Worm (Caenorhabditis elegans): ENCODE measurements around the gene C16C8.8.

The C16C8.8 gene

ce11 chrII:3461586-3461985 is at the start of gene C16C8.8:
Gene C16C8.8, minus strand, starts transcription at chrII:3461686.
- TF ChIP-seq nhr-2 (tag; optimal IDR thresholded peaks at IDR 0.05) (no peak), ceh-39 (tag; optimal IDR thresholded peaks at IDR 0.05) (no peak), flh-1 (GFP tag; optimal IDR thresholded peaks at IDR 0.05) (no peak), nhr-12 (tag; optimal IDR thresholded peaks at IDR 0.05) (no peak), sem-2 (GFP tag; optimal IDR thresholded peaks at IDR 0.05) (no peak), lsy-2 (tag; optimal IDR thresholded peaks at IDR 0.05) (no peak), nhr-28 (tag; optimal IDR thresholded peaks at IDR 0.05) (no peak), pha-4 (tag; optimal IDR thresholded peaks at IDR 0.05) (no peak), tbx-8 (GFP tag; optimal IDR thresholded peaks at IDR 0.05) (no peak), ces-1 (GFP tag; optimal IDR thresholded peaks at IDR 0.05) (no peak), sptf-1 (tag; optimal IDR thresholded peaks at IDR 0.05) (no peak), elt-1 (tag; optimal IDR thresholded peaks at IDR 0.05; ENCODE audit: borderline replicate concordance, insufficient read depth) (no peak), ztf-11 (tag; optimal IDR thresholded peaks at IDR 0.05) (no peak), M03D4.4 (tag; optimal IDR thresholded peaks at IDR 0.05) (no peak), mep-1 (tag; optimal IDR thresholded peaks at IDR 0.05) (no peak), cnd-1 (tag; optimal IDR thresholded peaks at IDR 0.05) (no peak), mls-2 (tag; optimal IDR thresholded peaks at IDR 0.05) (no peak), unc-39 (tag; optimal IDR thresholded peaks at IDR 0.05) (no peak), unc-120 (tag; optimal IDR thresholded peaks at IDR 0.05; ENCODE audit: poor library complexity, severe bottlenecking) (no peak), ceh-83 (GFP tag; optimal IDR thresholded peaks at IDR 0.05) (no peak)

- TF ChIP-seq nhr-28 (tag; optimal IDR thresholded peaks at IDR 0.05), result no peak
- no peak for TF ChIP-seq ceh-43 (GFP tag; optimal IDR thresholded peaks at IDR 0.05)
- no peak for TF ChIP-seq drap-1 (GFP tag; optimal IDR thresholded peaks at IDR 0.05)
- no peak for TF ChIP-seq pha-4 (tag; optimal IDR thresholded peaks at IDR 0.05)
- no peak for TF ChIP-seq mep-1 (tag; optimal IDR thresholded peaks at IDR 0.05)
- no peak for TF ChIP-seq lsy-2 (tag; optimal IDR thresholded peaks at IDR 0.05)
- no peak for TF ChIP-seq unc-39 (tag; optimal IDR thresholded peaks at IDR 0.05)
- no peak for TF ChIP-seq ces-1 (GFP tag; optimal IDR thresholded peaks at IDR 0.05)
- no peak for TF ChIP-seq sem-2 (GFP tag; optimal IDR thresholded peaks at IDR 0.05)
- no peak for TF ChIP-seq cnd-1 (tag; optimal IDR thresholded peaks at IDR 0.05)
- no peak for TF ChIP-seq lin-32 (GFP tag; optimal IDR thresholded peaks at IDR 0.05)
- TF ChIP-seq snpc-4 (tag; optimal IDR thresholded peaks at IDR 0.05), result no peak
- no peak for TF ChIP-seq blmp-1 (tag; optimal IDR thresholded peaks at IDR 0.05)
- TF ChIP-seq elt-1 (tag; optimal IDR thresholded peaks at IDR 0.05; ENCODE audit: borderline replicate concordance, insufficient read depth), result no peak
- TF ChIP-seq M03D4.4 (tag; optimal IDR thresholded peaks at IDR 0.05), result no peak
These were observed 43.2 kb upstream of the C16C8.8 start, which contains the start of gene cyh-1 for ce11 chrII:3504717-3505116. Gene cyh-1, plus strand, starts transcription at chrII:3505017.

DNA sequence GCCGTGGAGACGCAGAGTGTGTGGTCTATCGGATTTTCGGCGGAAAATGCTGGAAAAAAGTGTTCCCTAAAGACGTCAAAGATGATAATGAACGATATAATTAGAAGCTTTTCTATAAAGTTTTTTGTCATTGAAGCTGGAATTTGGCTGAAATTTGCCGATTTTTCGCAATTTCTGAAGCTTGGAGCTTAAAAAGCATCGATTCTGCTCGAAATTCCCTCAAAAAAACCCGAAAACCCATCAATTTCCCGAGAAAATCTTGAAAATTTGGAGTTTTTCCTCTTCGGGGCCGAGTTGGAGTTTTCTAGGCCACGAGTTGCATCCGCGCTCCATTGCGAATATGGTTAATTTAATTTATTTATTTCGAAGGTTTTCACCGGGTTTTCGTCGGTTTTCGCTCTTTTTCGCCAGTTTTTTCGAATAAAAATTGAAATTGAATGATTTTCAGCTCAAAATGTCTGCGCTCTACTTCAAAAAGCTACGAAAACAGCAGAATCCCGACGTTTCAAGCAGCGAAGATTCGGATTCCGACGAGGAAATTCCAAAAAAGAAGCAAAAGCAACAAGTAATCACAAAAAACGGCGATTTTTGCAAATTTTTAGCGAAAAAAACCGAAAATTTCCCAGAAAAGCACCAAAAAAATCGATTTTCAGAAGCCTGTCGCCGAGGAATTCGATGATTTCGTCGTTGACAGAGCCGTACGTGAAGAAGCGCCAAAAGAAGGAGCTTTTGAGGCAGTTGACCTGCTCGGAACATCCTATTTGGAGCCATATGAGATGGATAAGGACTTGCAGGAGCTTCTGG is 41.2 kb upstream of the C16C8.8 start, which contains the start of the genes col-71 and Y49F6B.2:
Gene col-71, minus strand, starts transcription at position 51 of the 804 bp plus-strand sequence.
Gene Y49F6B.2, plus strand, starts transcription at position 449 of the 804 bp plus-strand sequence.
- TF ChIP-seq ces-1 (GFP tag; optimal IDR thresholded peaks at IDR 0.05) (peak; percentile 99), unc-120 (tag; optimal IDR thresholded peaks at IDR 0.05; ENCODE audit: poor library complexity, severe bottlenecking) (peak; percentile 25), nhr-12 (tag; optimal IDR thresholded peaks at IDR 0.05) (no peak), ceh-39 (tag; optimal IDR thresholded peaks at IDR 0.05) (peak; percentile 5), ceh-83 (GFP tag; optimal IDR thresholded peaks at IDR 0.05) (no peak), pha-4 (tag; optimal IDR thresholded peaks at IDR 0.05) (peak; percentile 46), flh-1 (GFP tag; optimal IDR thresholded peaks at IDR 0.05) (no peak), nhr-237 (tag; optimal IDR thresholded peaks at IDR 0.05) (peak; percentile 46), mab-5 (tag; optimal IDR thresholded peaks at IDR 0.05) (peak; percentile 65), ztf-11 (tag; optimal IDR thresholded peaks at IDR 0.05) (no peak), lsy-2 (tag; optimal IDR thresholded peaks at IDR 0.05) (peak; percentile 51), mls-2 (tag; optimal IDR thresholded peaks at IDR 0.05) (peak; percentile 53), tbx-8 (GFP tag; optimal IDR thresholded peaks at IDR 0.05) (peak; percentile 21), lin-13 (tag; optimal IDR thresholded peaks at IDR 0.05) (peak; percentile 73), zip-8 (tag; optimal IDR thresholded peaks at IDR 0.05) (no peak), bed-3 (GFP tag; optimal IDR thresholded peaks at IDR 0.05) (peak; percentile 9), unc-39 (tag; optimal IDR thresholded peaks at IDR 0.05) (no peak), mep-1 (tag; optimal IDR thresholded peaks at IDR 0.05) (peak; percentile 58), cnd-1 (tag; optimal IDR thresholded peaks at IDR 0.05) (peak; percentile 48), blmp-1 (tag; optimal IDR thresholded peaks at IDR 0.05) (no peak), ceh-43 (GFP tag; optimal IDR thresholded peaks at IDR 0.05) (peak; percentile 5), sptf-1 (tag; optimal IDR thresholded peaks at IDR 0.05) (peak; percentile 68), nhr-2 (tag; optimal IDR thresholded peaks at IDR 0.05) (no peak), sem-2 (GFP tag; optimal IDR thresholded peaks at IDR 0.05) (no peak)

- TF ChIP-seq unc-62 (GFP tag; optimal IDR thresholded peaks at IDR 0.05) (no peak), unc-39 (tag; optimal IDR thresholded peaks at IDR 0.05) (no peak), snpc-4 (tag; optimal IDR thresholded peaks at IDR 0.05) (no peak), nhr-28 (tag; optimal IDR thresholded peaks at IDR 0.05) (no peak), blmp-1 (tag; optimal IDR thresholded peaks at IDR 0.05) (no peak), M03D4.4 (tag; optimal IDR thresholded peaks at IDR 0.05) (no peak)
These were observed 40.5 kb upstream of the C16C8.8 start for ce11 chrII:3502011-3502410.
